Worm (Caenorhabditis elegans) whole organism, L3 larva: ENCODE results near the gene R07B7.10.

Experiments used
- ama-1 ChIP-seq: fragments of 150-350 bp; optimal IDR thresholded peaks from 2 replicates; lab custom pipeline; 2018
- ceh-28 ChIP-seq: fragments of 150-350 bp; optimal IDR thresholded peaks from 2 replicates; lab custom pipeline; 2014; ENCODE audit warnings: missing biosample characterization, missing genetic modification reagents, missing genetic modification characterization
- egl-27 ChIP-seq: sonication (generic microtip); optimal IDR thresholded peaks from 4 replicates; lab custom pipeline; 2017; ENCODE audit warnings: missing biosample characterization, missing genetic modification reagents, missing genetic modification characterization
- elt-1 ChIP-seq: fragments of 150-350 bp; optimal IDR thresholded peaks from 2 replicates; lab custom pipeline; 2014; ENCODE audit warnings: missing biosample characterization, missing genetic modification characterization
- lin-39 ChIP-seq: fragments of 150-350 bp; optimal IDR thresholded peaks from 2 replicates; lab custom pipeline; 2018; ENCODE audit warnings: missing biosample characterization, missing genetic modification reagents, missing genetic modification characterization
- nfya-1 ChIP-seq: sonication (generic microtip); optimal IDR thresholded peaks from 2 replicates; lab custom pipeline; 2017; ENCODE audit warnings: missing genetic modification characterization, mild to moderate bottlenecking, missing compliant biosample characterization, antibody characterized with exemption, moderate library complexity; ENCODE audit not compliant: insufficient read depth
- nhr-11 ChIP-seq: fragments of 150-350 bp; optimal IDR thresholded peaks from 2 replicates; lab custom pipeline; 2014; ENCODE audit warnings: missing biosample characterization, missing genetic modification characterization
- unc-39 ChIP-seq: sonication (generic microtip); optimal IDR thresholded peaks from 4 replicates; lab custom pipeline; 2017; ENCODE audit warnings: missing biosample characterization, missing genetic modification characterization
- unc-62 ChIP-seq: fragments of 150-350 bp; sonication (generic microtip); optimal IDR thresholded peaks from 4 replicates; lab custom pipeline; 2014; ENCODE audit warnings: missing biosample characterization, missing genetic modification reagents, missing genetic modification characterization
- ztf-11 ChIP-seq: fragments of 150-350 bp; optimal IDR thresholded peaks from 2 replicates; lab custom pipeline; 2014; ENCODE audit warnings: missing biosample characterization, missing genetic modification characterization

DNA sequence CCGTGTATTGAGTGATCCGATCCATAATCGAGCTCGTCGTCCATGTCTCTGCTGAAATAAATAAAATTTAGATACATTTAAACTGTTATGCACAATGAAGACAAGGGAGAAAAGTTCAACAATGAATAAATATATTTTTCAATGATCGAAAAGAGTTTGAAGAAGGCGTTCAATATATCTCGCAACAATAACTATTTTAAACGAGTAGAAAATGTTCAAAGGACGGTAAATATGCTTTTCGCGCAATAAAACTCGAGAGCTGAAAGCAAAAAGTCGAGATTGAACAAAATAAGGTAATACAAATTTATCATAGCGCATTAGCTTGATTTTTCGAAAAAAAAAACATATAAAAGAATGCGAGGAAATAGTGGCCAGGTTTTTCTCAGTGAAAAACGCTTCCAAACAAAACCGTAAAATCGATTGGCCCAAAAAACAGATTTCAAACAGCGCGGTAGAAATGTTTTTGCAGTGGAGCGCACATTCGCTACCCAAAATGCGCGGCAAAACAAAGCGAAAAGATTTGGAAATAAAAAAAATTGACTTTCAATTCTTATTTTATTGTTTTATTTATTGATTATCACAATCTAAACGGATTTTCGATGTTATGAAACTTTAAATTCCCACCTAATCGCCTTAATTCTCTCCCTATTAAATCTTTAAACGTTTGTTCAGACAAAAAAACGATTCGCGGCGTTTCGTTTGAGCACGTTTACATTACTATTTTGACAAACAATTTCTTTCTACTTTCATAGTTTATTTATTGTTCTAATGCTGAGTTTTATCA, 42.0 kb upstream of the R07B7.10 start, which contains the start of the genes kup-1 and F10C2.4:
- TF ChIP-seq ztf-11 (tag; lab: Kevin White, UChicago) (no peak), nhr-11 (tag; lab: Kevin White, UChicago) (no peak), elt-1 (tag; lab: Kevin White, UChicago) (no peak), ama-1 (lab: Kevin White, UChicago) (no peak), egl-27 (tag; lab: Kevin White, UChicago) (no peak), ceh-28 (peak; percentile 68), unc-39 (tag; lab: Kevin White, UChicago) (no peak), unc-62 (GFP tag; lab: Kevin White, UChicago) (no peak), lin-39 (no peak), nfya-1 (tag; lab: Kevin White, UChicago) (peak; percentile 82)
